Worm (Caenorhabditis elegans) whole organism, young adult: ENCODE results near the gene sra-11.

Experiments used
- C06A6.2 ChIP-seq: fragments of 200-800 bp; sonication (Bioruptor generic); conservative IDR thresholded peaks from 2 replicates; pipeline ENCODE4 v1.3.6; 2022; ENCODE audit warnings: missing genetic modification characterization, missing compliant biosample characterization
- F23B12.7 ChIP-seq: sonication (generic microtip); optimal IDR thresholded peaks from 2 replicates; lab custom pipeline; 2017; ENCODE audit warnings: missing genetic modification characterization, mild to moderate bottlenecking, missing compliant biosample characterization, antibody characterized with exemption, moderate library complexity; ENCODE audit not compliant: insufficient read depth
- T26A5.8 ChIP-seq: sonication (generic microtip); optimal IDR thresholded peaks from 2 replicates; lab custom pipeline; 2016; ENCODE audit warnings: missing genetic modification characterization, missing compliant biosample characterization
- Y67H2A.10 ChIP-seq: fragments of 200-800 bp; sonication (Bioruptor generic); conservative IDR thresholded peaks from 2 replicates; pipeline ENCODE4 v1.3.6; 2022; ENCODE audit warnings: missing genetic modification reagents, missing genetic modification characterization, missing compliant biosample characterization
- aptf-3 ChIP-seq: fragments of 200-800 bp; sonication (Bioruptor generic); IDR thresholded peaks from 2 replicates; pipeline ENCODE4 v1.3.6; 2022; ENCODE audit warnings: missing genetic modification characterization, missing compliant biosample characterization
- atf-7 ChIP-seq: sonication (generic microtip); optimal IDR thresholded peaks from 2 replicates; lab custom pipeline; 2017; ENCODE audit warnings: mild to moderate bottlenecking, missing genetic modification characterization, missing compliant biosample characterization
- attf-5 ChIP-seq: fragments of 200-800 bp; sonication (Bioruptor generic); optimal IDR thresholded peaks from 2 replicates; lab custom pipeline; 2018; ENCODE audit warnings: mild to moderate bottlenecking, missing genetic modification characterization, missing compliant biosample characterization
- cebp-1 ChIP-seq, 2 experiments: fragments of 200-800 bp in 1 of 2; sonication (Bioruptor generic) in 1 of 2; sonication (generic microtip) in 1 of 2; IDR thresholded peaks in 1 of 2; optimal IDR thresholded peaks in 1 of 2; 2 replicates each; pipeline versions ENCODE4 v1.3.6 to Lab custom; 2017 to 2022; ENCODE audit warnings: missing compliant biosample characterization in 2 of 2, missing genetic modification characterization in 2 of 2, mild to moderate bottlenecking in 1 of 2, missing genetic modification reagents in 1 of 2, moderate library complexity in 1 of 2
- ceh-100 ChIP-seq: fragments of 200-800 bp; sonication (Bioruptor generic); IDR thresholded peaks from 2 replicates; pipeline ENCODE4 v1.3.6; 2022; ENCODE audit warnings: missing genetic modification reagents, missing genetic modification characterization, missing compliant biosample characterization
- ceh-91 ChIP-seq: fragments of 200-800 bp; sonication (Bioruptor generic); IDR thresholded peaks from 2 replicates; pipeline ENCODE4 v1.3.6; 2022; ENCODE audit warnings: missing genetic modification reagents, missing genetic modification characterization, missing compliant biosample characterization
- dox-1 ChIP-seq: fragments of 200-800 bp; sonication (Bioruptor generic); IDR thresholded peaks from 2 replicates; pipeline ENCODE4 v1.3.6; 2022; ENCODE audit warnings: missing genetic modification reagents, missing genetic modification characterization, missing compliant biosample characterization
- ekl-4 ChIP-seq: fragments of 200-800 bp; sonication (Bioruptor generic); IDR thresholded peaks from 2 replicates; pipeline ENCODE4 v1.3.6; 2022; ENCODE audit warnings: missing genetic modification reagents, missing genetic modification characterization, missing compliant biosample characterization
- nfyb-1 ChIP-seq: fragments of 200-800 bp; sonication (Bioruptor generic); IDR thresholded peaks from 2 replicates; pipeline ENCODE4 v1.3.6; 2022; ENCODE audit warnings: missing genetic modification reagents, missing genetic modification characterization, missing compliant biosample characterization
- nhr-80 ChIP-seq: sonication (generic microtip); optimal IDR thresholded peaks from 2 replicates; lab custom pipeline; 2016; ENCODE audit warnings: missing genetic modification characterization, missing compliant biosample characterization
- sdz-38 ChIP-seq: sonication (generic microtip); optimal IDR thresholded peaks from 2 replicates; lab custom pipeline; 2016; ENCODE audit warnings: missing genotype, missing genetic modification characterization, missing compliant biosample characterization
- snpc-3.4 ChIP-seq: sonication (generic microtip); optimal IDR thresholded peaks from 2 replicates; lab custom pipeline; 2017; ENCODE audit warnings: missing genetic modification characterization, mild to moderate bottlenecking, missing compliant biosample characterization, antibody characterized with exemption, moderate library complexity, missing genotype, missing genetic modification reagents
- unc-130 ChIP-seq: sonication (generic microtip); optimal IDR thresholded peaks from 2 replicates; lab custom pipeline; 2016; ENCODE audit warnings: missing genetic modification reagents, missing genetic modification characterization, missing compliant biosample characterization

sra-11 gene

ce11 chrII:10860840-10861239, 49.3 kb downstream of the sra-11 start, which contains the start of gene M106.3:
Gene M106.3, minus strand, starts transcription at chrII:10860909.
- TF ChIP-seq cebp-1 (GFP tag; IDR thresholded peaks at IDR 0.05; lab: Robert Waterston, UW) (no peak), cebp-1 (tag; optimal IDR thresholded peaks at IDR 0.05; lab: Kevin White, UChicago) (peak; percentile 41), snpc-3.4 (tag; lab: Kevin White, UChicago) (no peak), attf-5 (GFP tag; lab: Kevin White, UChicago) (peak; percentile 7), atf-7 (peak; percentile 11), sdz-38 (tag; lab: Kevin White, UChicago) (no peak), dox-1 (GFP tag; lab: Robert Waterston, UW) (peak; percentile 61; the same call in 1 of the 2 replicates), nhr-80 (peak; percentile 94), C06A6.2 (no peak), unc-130 (no peak)

DNA sequence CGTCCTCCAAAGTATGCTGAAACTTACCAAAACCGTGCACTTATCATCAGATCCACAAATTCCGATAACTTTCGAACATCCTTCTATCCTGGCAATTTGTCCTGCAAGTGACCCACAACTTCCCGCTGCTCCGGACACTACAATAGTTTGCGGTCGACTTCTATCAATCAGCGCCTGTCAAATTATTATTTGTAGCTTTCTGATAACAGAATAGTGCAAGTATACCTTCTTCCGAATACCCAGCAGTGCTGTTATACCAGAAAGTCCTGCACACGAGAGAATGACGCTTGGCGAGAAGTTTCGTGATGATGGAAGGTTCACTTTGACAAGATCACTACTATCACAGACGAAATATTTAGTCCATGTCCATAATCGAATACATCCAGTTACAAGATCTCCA, 50.8 kb downstream of the sra-11 start:
- peak; percentile 70 for TF ChIP-seq nhr-80
- TF ChIP-seq Y67H2A.10 = no peak
- no peak for TF ChIP-seq ceh-91
- no peak for TF ChIP-seq ceh-100 (GFP tag; lab: Robert Waterston, UW)
- peak; percentile 37; the same call in 1 of the 2 replicates for TF ChIP-seq dox-1 (GFP tag; lab: Robert Waterston, UW)
- no peak for TF ChIP-seq T26A5.8 (tag; lab: Kevin White, UChicago)
- 0 out of 2 replicates have a peak, but pooled peaks have one; percentile 13 for TF ChIP-seq nfyb-1 (GFP tag; lab: Robert Waterston, UW)
- TF ChIP-seq F23B12.7 (tag; lab: Kevin White, UChicago) = no peak
- no peak for TF ChIP-seq aptf-3
- TF ChIP-seq ekl-4 (GFP tag; lab: Robert Waterston, UW) = 0 out of 2 replicates have a peak, but pooled peaks have one; percentile 26
